Worm (Caenorhabditis elegans): ENCODE measurements around the gene B0507.5.

DNA sequence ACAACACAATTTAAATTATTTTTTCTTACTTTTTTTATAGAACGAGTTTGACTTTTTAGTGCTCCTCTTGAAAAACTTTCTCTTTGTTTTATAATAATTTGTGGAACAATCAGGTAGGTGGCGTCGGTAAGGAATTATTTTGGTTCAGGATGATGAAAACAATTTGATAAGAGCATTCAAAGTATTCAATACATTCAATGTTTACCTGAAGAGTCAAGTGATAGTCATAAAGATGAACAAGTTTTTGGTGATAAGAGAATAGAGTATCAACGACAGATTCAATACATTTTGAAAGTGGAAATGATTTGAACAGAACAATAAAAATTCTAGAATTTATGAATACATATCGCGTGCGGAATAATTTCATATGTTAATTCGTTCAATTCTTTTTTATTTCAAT, 14.0 kb downstream of the B0507.5 start:
- TF ChIP-seq lin-13 (GFP tag; optimal IDR thresholded peaks at IDR 0.05): no peak
- peak; percentile 63 for TF ChIP-seq fos-1 (tag; optimal IDR thresholded peaks at IDR 0.05)

All from whole organism, L2 larva.